Fruit fly (Drosophila melanogaster) whole organism, prepupa: ENCODE measurements around the gene Gmd.

Experiments used
- Blimp-1 ChIP-seq: fragments of 200-800 bp; sonication (Bioruptor generic); optimal IDR thresholded peaks from 3 replicates; lab custom pipeline; 2017; ENCODE audit warnings: missing biosample characterization, missing genetic modification characterization, mild to moderate bottlenecking, moderate library complexity, missing genetic modification reagents
- CG10631 ChIP-seq: fragments of 200-800 bp; sonication (Bioruptor generic); optimal IDR thresholded peaks from 2 replicates; lab custom pipeline; 2016; ENCODE audit warnings: missing biosample characterization, missing genetic modification characterization
- CG10669 ChIP-seq: fragments of 200-800 bp; sonication (Bioruptor generic); optimal IDR thresholded peaks from 3 replicates; lab custom pipeline; 2018; ENCODE audit warnings: missing biosample characterization, mild to moderate bottlenecking, missing genetic modification characterization, moderate library complexity
- CG11902 ChIP-seq: fragments of 200-800 bp; sonication (Bioruptor generic); optimal IDR thresholded peaks from 3 replicates; lab custom pipeline; 2016; ENCODE audit warnings: missing biosample characterization, missing genetic modification characterization
- CG15336 ChIP-seq: fragments of 200-800 bp; sonication (Bioruptor generic); IDR thresholded peaks from 2 replicates; pipeline ENCODE4 v1.3.6; 2022; ENCODE audit warnings: missing biosample characterization, missing genetic modification characterization
- CG1621 ChIP-seq: fragments of 200-800 bp; sonication (Bioruptor generic); optimal IDR thresholded peaks from 3 replicates; lab custom pipeline; 2018; ENCODE audit warnings: missing biosample characterization, mild to moderate bottlenecking, missing genetic modification characterization
- CG16779 ChIP-seq: fragments of 200-800 bp; sonication (Bioruptor generic); optimal IDR thresholded peaks from 3 replicates; lab custom pipeline; 2017; ENCODE audit warnings: missing biosample characterization, mild to moderate bottlenecking, missing genetic modification characterization
- CG3032 ChIP-seq: fragments of 200-800 bp; optimal IDR thresholded peaks from 2 replicates; lab custom pipeline; 2019; ENCODE audit warnings: missing biosample characterization, mild to moderate bottlenecking, missing genetic modification characterization, moderate library complexity
- CG32006 ChIP-seq: fragments of 200-800 bp; sonication (Bioruptor generic); optimal IDR thresholded peaks from 3 replicates; lab custom pipeline; 2017; ENCODE audit warnings: missing biosample characterization, mild to moderate bottlenecking, missing genetic modification characterization
- CG34406 ChIP-seq: fragments of 200-800 bp; sonication (Bioruptor generic); optimal IDR thresholded peaks from 3 replicates; lab custom pipeline; 2016; ENCODE audit warnings: missing biosample characterization, missing genetic modification characterization
- CG3919 ChIP-seq: fragments of 200-800 bp; sonication (Bioruptor generic); optimal IDR thresholded peaks from 3 replicates; lab custom pipeline; 2016; ENCODE audit warnings: missing biosample characterization, missing genetic modification characterization
- CG4318 ChIP-seq: fragments of 200-800 bp; sonication (Bioruptor generic); optimal IDR thresholded peaks from 3 replicates; lab custom pipeline; 2017; ENCODE audit warnings: missing biosample characterization, mild to moderate bottlenecking, missing genetic modification characterization
- CG6276 ChIP-seq: fragments of 200-800 bp; sonication (Bioruptor generic); optimal IDR thresholded peaks from 2 replicates; lab custom pipeline; 2017; ENCODE audit warnings: missing biosample characterization, mild to moderate bottlenecking, missing genetic modification characterization
- CG6808 ChIP-seq: fragments of 200-800 bp; sonication (Bioruptor generic); optimal IDR thresholded peaks from 3 replicates; lab custom pipeline; 2017; ENCODE audit warnings: missing biosample characterization, missing genetic modification characterization, mild to moderate bottlenecking, moderate library complexity, missing genetic modification reagents
- CG6854 ChIP-seq: fragments of 200-800 bp; sonication (Bioruptor generic); optimal IDR thresholded peaks from 2 replicates; lab custom pipeline; 2017; ENCODE audit warnings: missing biosample characterization, mild to moderate bottlenecking, missing genetic modification characterization
- CG8119 ChIP-seq: fragments of 200-800 bp; sonication (Bioruptor generic); IDR thresholded peaks from 3 replicates; pipeline ENCODE4 v1.3.6; 2022; ENCODE audit warnings: missing biosample characterization, missing genetic modification characterization
- CG8319 ChIP-seq: fragments of 200-800 bp; sonication (Bioruptor generic); optimal IDR thresholded peaks from 3 replicates; lab custom pipeline; 2016; ENCODE audit warnings: missing biosample characterization, missing genetic modification characterization
- CG8632 ChIP-seq: fragments of 200-800 bp; sonication (Bioruptor generic); optimal IDR thresholded peaks from 3 replicates; lab custom pipeline; 2016; ENCODE audit warnings: missing biosample characterization, missing genetic modification characterization
- Eip75B ChIP-seq: fragments of 200-800 bp; sonication (Bioruptor generic); optimal IDR thresholded peaks from 3 replicates; lab custom pipeline; 2016; ENCODE audit warnings: missing biosample characterization, missing genetic modification characterization
- Eip78C ChIP-seq: fragments of 200-800 bp; sonication (Bioruptor generic); peaks from one replicate; lab custom pipeline; 2016; ENCODE audit warnings: missing biosample characterization, missing genetic modification characterization
- Ets96B ChIP-seq: fragments of 200-800 bp; optimal IDR thresholded peaks from 2 replicates; lab custom pipeline; 2019; ENCODE audit warnings: missing biosample characterization, mild to moderate bottlenecking, missing genetic modification characterization, moderate library complexity
- Gug ChIP-seq: fragments of 200-800 bp; sonication (Bioruptor generic); IDR thresholded peaks from 2 replicates; pipeline ENCODE4 v1.3.6; 2022; ENCODE audit warnings: missing biosample characterization, missing genetic modification characterization
- Hr38 ChIP-seq: sonication (Bioruptor generic); optimal IDR thresholded peaks from 2 replicates; lab custom pipeline; 2016; ENCODE audit warnings: missing biosample characterization, missing genetic modification characterization
- Hr39 ChIP-seq: fragments of 200-800 bp; sonication (Bioruptor generic); optimal IDR thresholded peaks from 2 replicates; lab custom pipeline; 2016; ENCODE audit warnings: missing biosample characterization, missing genetic modification characterization
- Hr4 ChIP-seq: fragments of 200-800 bp; sonication (Bioruptor generic); optimal IDR thresholded peaks from 3 replicates; lab custom pipeline; 2016; ENCODE audit warnings: missing biosample characterization, missing genetic modification characterization
- Met ChIP-seq: fragments of 200-800 bp; sonication (Bioruptor generic); optimal IDR thresholded peaks from 3 replicates; lab custom pipeline; 2016; ENCODE audit warnings: missing biosample characterization, missing genetic modification characterization
- OdsH ChIP-seq: fragments of 200-800 bp; sonication (Bioruptor generic); optimal IDR thresholded peaks from 3 replicates; lab custom pipeline; 2016; ENCODE audit warnings: missing biosample characterization, missing genetic modification characterization
- Smox ChIP-seq: fragments of 200-800 bp; sonication (Bioruptor generic); optimal IDR thresholded peaks from 3 replicates; lab custom pipeline; 2016; ENCODE audit warnings: missing biosample characterization, missing genetic modification characterization
- Sox14 ChIP-seq: fragments of 200-800 bp; sonication (Bioruptor generic); optimal IDR thresholded peaks from 3 replicates; lab custom pipeline; 2016; ENCODE audit warnings: missing biosample characterization, missing genetic modification characterization
- Sox15 ChIP-seq: fragments of 200-800 bp; sonication (Bioruptor generic); optimal IDR thresholded peaks from 3 replicates; lab custom pipeline; 2016; ENCODE audit warnings: missing biosample characterization, missing genetic modification characterization
- achi ChIP-seq: fragments of 200-800 bp; sonication (Bioruptor generic); optimal IDR thresholded peaks from 3 replicates; lab custom pipeline; 2016; ENCODE audit warnings: missing biosample characterization, missing genetic modification characterization
- acj6 ChIP-seq: fragments of 200-800 bp; sonication (Bioruptor generic); optimal IDR thresholded peaks from 3 replicates; lab custom pipeline; 2016; ENCODE audit warnings: missing biosample characterization, missing genetic modification characterization
- cyc ChIP-seq: fragments of 200-800 bp; sonication (Bioruptor generic); optimal IDR thresholded peaks from 3 replicates; lab custom pipeline; 2016; ENCODE audit warnings: missing biosample characterization, missing genetic modification characterization
- dac ChIP-seq: fragments of 200-800 bp; sonication (Bioruptor generic); optimal IDR thresholded peaks from 2 replicates; lab custom pipeline; 2017; ENCODE audit warnings: missing biosample characterization, mild to moderate bottlenecking, missing genetic modification characterization
- eg ChIP-seq: fragments of 200-800 bp; sonication (Bioruptor generic); IDR thresholded peaks from 3 replicates; pipeline ENCODE4 v1.3.6; 2022; ENCODE audit warnings: missing biosample characterization, missing genetic modification characterization
- esn ChIP-seq: fragments of 200-800 bp; sonication (Bioruptor generic); optimal IDR thresholded peaks from 2 replicates; lab custom pipeline; 2016; ENCODE audit warnings: missing biosample characterization, mild to moderate bottlenecking, missing genetic modification characterization, moderate library complexity
- fd59A ChIP-seq: fragments of 200-800 bp; sonication (Bioruptor generic); optimal IDR thresholded peaks from 2 replicates; lab custom pipeline; 2017; ENCODE audit warnings: missing biosample characterization, mild to moderate bottlenecking, missing genetic modification characterization, missing genetic modification reagents
- fd85E ChIP-seq: fragments of 200-800 bp; sonication (Bioruptor generic); optimal IDR thresholded peaks from 3 replicates; lab custom pipeline; 2016; ENCODE audit warnings: missing biosample characterization, missing genetic modification characterization
- fkh ChIP-seq: fragments of 200-800 bp; sonication (Bioruptor generic); optimal IDR thresholded peaks from 3 replicates; lab custom pipeline; 2017; ENCODE audit warnings: missing biosample characterization, mild to moderate bottlenecking, missing genetic modification characterization, moderate library complexity
- lz ChIP-seq: fragments of 200-800 bp; sonication (Bioruptor generic); optimal IDR thresholded peaks from 3 replicates; lab custom pipeline; 2016; ENCODE audit warnings: missing biosample characterization, missing genetic modification characterization
- net ChIP-seq: fragments of 200-800 bp; sonication (Bioruptor generic); optimal IDR thresholded peaks from 3 replicates; lab custom pipeline; 2016; ENCODE audit warnings: missing biosample characterization, missing genetic modification characterization
- pdm3 ChIP-seq: fragments of 200-800 bp; sonication (Bioruptor generic); optimal IDR thresholded peaks from 3 replicates; lab custom pipeline; 2016; ENCODE audit warnings: missing biosample characterization, missing genetic modification characterization
- salr ChIP-seq, 2 experiments: fragments of 200-800 bp; sonication (Bioruptor generic); optimal IDR thresholded peaks; 3 replicates each; lab custom pipeline; 2016 to 2018; ENCODE audit warnings: missing biosample characterization in 2 of 2, missing genetic modification characterization in 2 of 2, mild to moderate bottlenecking in 1 of 2
- svp ChIP-seq: fragments of 200-800 bp; sonication (Bioruptor generic); peaks from one replicate; lab custom pipeline; 2016; ENCODE audit warnings: missing biosample characterization, missing genetic modification characterization
- topi ChIP-seq: fragments of 200-800 bp; sonication (Bioruptor generic); optimal IDR thresholded peaks from 3 replicates; lab custom pipeline; 2016; ENCODE audit warnings: missing biosample characterization, missing genetic modification characterization

The Gmd gene

dm6 chr2L:4936325-4936869, 40.4 kb downstream of the Gmd start, which contains the start of gene hoe2:
hoe2 (minus strand) TSS chr2L:4936450.
- TF ChIP-seq CG34406 (no peak), CG6854 (no peak), cyc (GFP tag; lab: Kevin White, UChicago) (no peak), svp (no peak), CG4318 (GFP tag; lab: Kevin White, UChicago) (no peak), Eip75B (GFP tag; lab: Kevin White, UChicago) (no peak), dac (GFP tag; lab: Kevin White, UChicago) (no peak), Hr4 (GFP tag; lab: Kevin White, UChicago) (no peak)
- TF ChIP-seq, all 60 proteins: peak for 0

DNA sequence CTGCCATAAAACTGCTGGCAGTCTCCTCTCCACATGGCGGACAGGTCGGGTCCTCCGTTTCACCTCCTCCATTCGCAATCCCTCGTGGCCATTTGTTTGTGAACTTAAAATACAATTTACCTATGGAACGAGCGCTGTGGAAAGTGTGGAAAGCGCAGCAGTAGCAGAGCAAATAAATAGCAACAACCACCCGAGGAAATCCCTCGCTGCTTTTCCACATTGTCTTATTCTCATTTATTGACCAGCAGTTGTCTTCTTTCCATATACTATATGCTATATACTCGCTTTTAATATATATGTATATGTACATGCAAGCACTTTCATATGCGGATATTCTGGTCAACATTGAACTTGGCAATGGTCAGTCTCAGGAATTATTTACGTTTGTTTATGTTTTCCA, 44.5 kb downstream of the Gmd start, which contains the start of gene hoe1:
Gene hoe1, minus strand, starts transcription at position 101 of the 400 bp plus-strand sequence.
- TF ChIP-seq Sox14 (GFP tag; lab: Kevin White, UChicago) (no peak), Hr38 (GFP tag; lab: Kevin White, UChicago) (no peak), Gug (GFP tag; lab: Robert Waterston, UW) (no peak), CG3032 (tag; lab: Kevin White, UChicago) (no peak), svp (no peak), fd85E (GFP tag; lab: Kevin White, UChicago) (no peak), CG10669 (GFP tag; lab: Kevin White, UChicago) (no peak), Met (GFP tag; lab: Kevin White, UChicago) (no peak), cyc (GFP tag; lab: Kevin White, UChicago) (no peak)

dm6 chr2L:4930541-4930940, 46.3 kb downstream of the Gmd start:
- TF ChIP-seq CG3032 (tag; lab: Kevin White, UChicago), result no peak
- TF ChIP-seq Sox15, result no peak
- no peak for TF ChIP-seq dac (GFP tag; lab: Kevin White, UChicago)
- TF ChIP-seq CG10631 (GFP tag; lab: Kevin White, UChicago), result no peak
- TF ChIP-seq fkh (GFP tag; lab: Kevin White, UChicago), result no peak
- no peak for TF ChIP-seq svp
- TF ChIP-seq CG4318 (GFP tag; lab: Kevin White, UChicago), result no peak
- TF ChIP-seq Hr4 (GFP tag; lab: Kevin White, UChicago), result peak; percentile 11
- no peak for TF ChIP-seq pdm3 (GFP tag; lab: Kevin White, UChicago)
- no peak for TF ChIP-seq topi (GFP tag; lab: Kevin White, UChicago)
- TF ChIP-seq Met (GFP tag; lab: Kevin White, UChicago), result no peak
- no peak for TF ChIP-seq Smox
- TF ChIP-seq CG8119 (GFP tag; lab: Robert Waterston, UW), result peak; percentile 60; the same call in 2 of the 3 replicates
- TF ChIP-seq CG6808 (GFP tag; lab: Kevin White, UChicago), result no peak
- peak; percentile 66; the same call in 1 of the 2 replicates for TF ChIP-seq CG15336 (GFP tag; lab: Robert Waterston, UW)
- no peak for TF ChIP-seq Ets96B
- no peak for TF ChIP-seq salr (GFP tag; optimal IDR thresholded peaks at IDR 0.05; lab: Kevin White, UChicago)
- no peak for TF ChIP-seq esn (GFP tag; lab: Kevin White, UChicago)
- no peak for TF ChIP-seq CG1621 (tag; lab: Kevin White, UChicago)
- no peak for TF ChIP-seq CG10669 (GFP tag; lab: Kevin White, UChicago)
- no peak for TF ChIP-seq Hr38 (GFP tag; lab: Kevin White, UChicago)
- TF ChIP-seq fd85E (GFP tag; lab: Kevin White, UChicago), result no peak
- TF ChIP-seq Eip75B (GFP tag; lab: Kevin White, UChicago), result no peak
- TF ChIP-seq net (GFP tag; lab: Kevin White, UChicago), result no peak
- no peak for TF ChIP-seq achi
- TF ChIP-seq CG6854, result no peak
- no peak for TF ChIP-seq CG34406
- TF ChIP-seq lz (GFP tag; lab: Kevin White, UChicago), result no peak
- TF ChIP-seq Hr39 (GFP tag; lab: Kevin White, UChicago), result no peak
- no peak for TF ChIP-seq CG8319 (GFP tag; lab: Kevin White, UChicago)
- TF ChIP-seq Sox14 (GFP tag; lab: Kevin White, UChicago), result no peak
- TF ChIP-seq acj6, result peak; percentile 9
- no peak for TF ChIP-seq cyc (GFP tag; lab: Kevin White, UChicago)
- peak; percentile 77 for TF ChIP-seq eg (GFP tag; lab: Robert Waterston, UW)
- no peak for TF ChIP-seq OdsH (GFP tag; lab: Kevin White, UChicago)
- TF ChIP-seq CG11902 (GFP tag; lab: Kevin White, UChicago), result no peak
- no peak for TF ChIP-seq CG16779
- no peak for TF ChIP-seq fd59A (GFP tag; lab: Kevin White, UChicago)
- no peak for TF ChIP-seq CG8632
- TF ChIP-seq CG6276 (GFP tag; lab: Kevin White, UChicago), result no peak
- no peak for TF ChIP-seq CG3919
- TF ChIP-seq Blimp-1 (GFP tag; lab: Kevin White, UChicago), result no peak
- TF ChIP-seq Eip78C, result peak; percentile 56
- TF ChIP-seq CG32006, result peak; percentile 11
